Worm (Caenorhabditis elegans) whole organism, young adult: ENCODE measurements around the gene srm-1.

ENCODE experiments used
- B0035.1 ChIP-seq: sonication (generic microtip); optimal IDR thresholded peaks from 2 replicates; lab custom pipeline; 2016; ENCODE audit warnings: missing genetic modification characterization, mild to moderate bottlenecking, missing compliant biosample characterization, missing genotype, missing genetic modification reagents
- C17E4.6 ChIP-seq: fragments of 200-800 bp; sonication (Bioruptor generic); IDR thresholded peaks from 2 replicates; pipeline ENCODE4 v1.3.6; 2022; ENCODE audit warnings: missing genetic modification reagents, missing genetic modification characterization, missing compliant biosample characterization
- F10E7.11 ChIP-seq: sonication (generic microtip); optimal IDR thresholded peaks from 2 replicates; lab custom pipeline; 2017; ENCODE audit warnings: mild to moderate bottlenecking, missing genetic modification characterization, moderate library complexity, missing compliant biosample characterization
- Y53F4B.3 ChIP-seq: fragments of 200-800 bp; sonication (Bioruptor generic); IDR thresholded peaks from 2 replicates; pipeline ENCODE4 v1.3.6; 2022; ENCODE audit warnings: missing genetic modification reagents, missing genetic modification characterization, missing compliant biosample characterization
- ama-1 ChIP-seq, 3 experiments: fragments of 150-350 bp in 1 of 3; sonication (generic microtip) in 2 of 3; optimal IDR thresholded peaks; 2 replicates each; lab custom pipeline; 2014 to 2018; ENCODE audit warnings: missing biosample characterization in 2 of 3, missing genetic modification characterization in 2 of 3, missing genetic modification reagents in 2 of 3
- bed-1 ChIP-seq: fragments of 200-800 bp; sonication (Bioruptor generic); IDR thresholded peaks from 2 replicates; pipeline ENCODE4 v1.3.6; 2022; ENCODE audit warnings: missing genetic modification reagents, missing genetic modification characterization, missing compliant biosample characterization
- dpl-1 ChIP-seq: fragments of 150-350 bp; optimal IDR thresholded peaks from 2 replicates; lab custom pipeline; 2014; ENCODE audit warnings: missing biosample characterization, missing genetic modification reagents, missing genetic modification characterization
- nhr-80 ChIP-seq: sonication (generic microtip); optimal IDR thresholded peaks from 2 replicates; lab custom pipeline; 2016; ENCODE audit warnings: missing genetic modification characterization, missing compliant biosample characterization
- repo-1 ChIP-seq: sonication (generic microtip); optimal IDR thresholded peaks from 2 replicates; lab custom pipeline; 2017; ENCODE audit warnings: mild to moderate bottlenecking, missing genetic modification characterization, missing compliant biosample characterization
- snpc-1.1 ChIP-seq: sonication (generic microtip); optimal IDR thresholded peaks from 2 replicates; lab custom pipeline; 2017; ENCODE audit warnings: missing genetic modification characterization, mild to moderate bottlenecking, missing compliant biosample characterization, antibody characterized with exemption, moderate library complexity, missing genotype, missing genetic modification reagents; ENCODE audit not compliant: insufficient read depth
- ztf-3 ChIP-seq: fragments of 200-800 bp; sonication (Bioruptor generic); optimal IDR thresholded peaks from 2 replicates; lab custom pipeline; 2018; ENCODE audit warnings: mild to moderate bottlenecking, missing genetic modification characterization, missing compliant biosample characterization

ce11 chrIV:4969419-4969818 is 42.9 kb upstream of the srm-1 start, which contains the start of gene Y9C9A.13:
- TF ChIP-seq repo-1 (tag; lab: Kevin White, UChicago) = no peak
- TF ChIP-seq Y53F4B.3 (GFP tag; lab: Robert Waterston, UW) = no peak
- TF ChIP-seq nhr-80 = no peak
- TF ChIP-seq F10E7.11 (tag; lab: Kevin White, UChicago) = no peak
- TF ChIP-seq C17E4.6 = no peak
- no peak for TF ChIP-seq ztf-3 (GFP tag; lab: Kevin White, UChicago)
- TF ChIP-seq bed-1 (GFP tag; lab: Robert Waterston, UW) = no peak
- TF ChIP-seq dpl-1 (GFP tag; lab: Kevin White, UChicago) = no peak
- TF ChIP-seq B0035.1 = no peak
- TF ChIP-seq ama-1 (optimal IDR thresholded peaks at IDR 0.05; lab: Kevin White, UChicago) = no peak
- TF ChIP-seq ama-1 (GFP tag; optimal IDR thresholded peaks at IDR 0.05; lab: Kevin White, UChicago) = no peak
- TF ChIP-seq snpc-1.1 (tag; lab: Kevin White, UChicago) = no peak
